Worm (Caenorhabditis elegans): ENCODE measurements around the gene nex-1.

DNA sequence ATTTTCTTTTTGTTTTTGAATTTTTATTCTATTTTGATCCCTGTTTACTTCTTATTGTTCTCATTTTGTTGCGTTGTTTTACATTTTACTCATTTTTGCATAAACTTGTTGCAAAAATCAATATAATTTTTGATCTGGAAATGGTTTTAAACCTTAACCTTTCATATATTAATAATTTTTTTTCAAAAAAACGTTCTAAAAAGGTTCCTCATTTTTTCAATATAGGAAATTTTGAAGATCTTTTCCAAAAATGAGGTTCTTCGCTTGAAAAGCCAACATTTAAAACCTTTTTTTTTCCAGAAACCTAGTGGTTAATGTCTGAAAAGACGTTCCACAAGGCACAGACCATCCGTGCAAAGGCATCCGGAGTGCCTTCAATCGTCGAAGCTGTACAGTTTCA is 35.0 kb downstream of the nex-1 start, which contains the start of gene gop-3:
- TF ChIP-seq ZK337.2 (GFP tag; IDR thresholded peaks at IDR 0.05) (no peak), hlh-30 (tag; optimal IDR thresholded peaks at IDR 0.05; ENCODE audit: insufficient read depth) (no peak), daf-16 (GFP tag; optimal IDR thresholded peaks at IDR 0.05) (no peak), daf-16 (tag; optimal IDR thresholded peaks at IDR 0.05) (no peak), zag-1 (tag; optimal IDR thresholded peaks at IDR 0.05) (no peak)

All from whole organism, L4 larva.